Fruit fly (Drosophila melanogaster) whole organism, embryonic: ENCODE results near the gene CG6414.

Experiments
- Ada2b ChIP-seq: fragments of 200-800 bp; sonication (Bioruptor generic); IDR thresholded peaks from 2 replicates; pipeline ENCODE4 v1.3.6; 2022; ENCODE audit warnings: missing biosample characterization, missing genetic modification characterization
- CG10209 ChIP-seq: fragments of 200-800 bp; sonication (Bioruptor generic); optimal IDR thresholded peaks from 3 replicates; lab custom pipeline; 2017; ENCODE audit warnings: missing biosample characterization, mild to moderate bottlenecking, missing genetic modification characterization, missing genetic modification reagents
- CG10431 ChIP-seq: fragments of 200-800 bp; sonication (Bioruptor generic); optimal IDR thresholded peaks from 3 replicates; lab custom pipeline; 2018; ENCODE audit warnings: missing biosample characterization, mild to moderate bottlenecking, missing genetic modification characterization
- CG12299 ChIP-seq: fragments of 200-800 bp; sonication (Bioruptor generic); optimal IDR thresholded peaks from 2 replicates; lab custom pipeline; 2018; ENCODE audit warnings: missing biosample characterization, mild to moderate bottlenecking, missing genetic modification characterization
- CG13424 ChIP-seq: fragments of 200-800 bp; sonication (Bioruptor generic); optimal IDR thresholded peaks from 2 replicates; lab custom pipeline; 2019; ENCODE audit warnings: missing biosample characterization, mild to moderate bottlenecking, missing genetic modification characterization, moderate library complexity
- CG13894 ChIP-seq: fragments of 200-800 bp; sonication (Bioruptor generic); optimal IDR thresholded peaks from 3 replicates; lab custom pipeline; 2018; ENCODE audit warnings: missing biosample characterization, mild to moderate bottlenecking, missing genetic modification characterization, moderate library complexity
- CG14441 ChIP-seq: fragments of 200-800 bp; sonication (Bioruptor generic); IDR thresholded peaks from 2 replicates; pipeline ENCODE4 v1.3.6; 2022; ENCODE audit warnings: missing biosample characterization, missing genetic modification characterization
- CG16815 ChIP-seq: fragments of 200-800 bp; sonication (Bioruptor generic); optimal IDR thresholded peaks from 3 replicates; lab custom pipeline; 2017; ENCODE audit warnings: missing biosample characterization, mild to moderate bottlenecking, missing genetic modification characterization
- CG17186 ChIP-seq: fragments of 200-800 bp; sonication (Bioruptor generic); optimal IDR thresholded peaks from 3 replicates; lab custom pipeline; 2017; ENCODE audit warnings: missing biosample characterization, missing genetic modification reagents, missing genetic modification characterization
- CG17328 ChIP-seq: fragments of 200-800 bp; sonication (Bioruptor generic); IDR thresholded peaks from 2 replicates; pipeline ENCODE4 v1.3.6; 2022; ENCODE audit warnings: missing biosample characterization, missing genetic modification characterization
- CG17361 ChIP-seq: fragments of 200-800 bp; sonication (Bioruptor generic); IDR thresholded peaks from 3 replicates; pipeline ENCODE4 v1.3.6; 2022; ENCODE audit warnings: missing biosample characterization, missing genetic modification characterization
- CG1792 ChIP-seq: fragments of 200-800 bp; sonication (Bioruptor generic); optimal IDR thresholded peaks from 2 replicates; lab custom pipeline; 2016; ENCODE audit warnings: missing biosample characterization, missing genetic modification characterization
- CG18011 ChIP-seq: fragments of 200-800 bp; sonication (Bioruptor generic); optimal IDR thresholded peaks from 2 replicates; lab custom pipeline; 2017; ENCODE audit warnings: missing biosample characterization, missing genetic modification characterization, mild to moderate bottlenecking, moderate library complexity, missing genotype
- CG1832 ChIP-seq: fragments of 200-800 bp; sonication (Bioruptor generic); optimal IDR thresholded peaks from 2 replicates; lab custom pipeline; 2017; ENCODE audit warnings: missing biosample characterization, mild to moderate bottlenecking, missing genetic modification characterization, inconsistent platforms
- CG2678 ChIP-seq: fragments of 200-800 bp; sonication (Bioruptor generic); optimal IDR thresholded peaks from 3 replicates; lab custom pipeline; 2019; ENCODE audit warnings: missing biosample characterization, mild to moderate bottlenecking, missing genetic modification characterization, moderate library complexity
- CG34376 ChIP-seq: fragments of 200-800 bp; sonication (Bioruptor generic); optimal IDR thresholded peaks from 2 replicates; lab custom pipeline; 2018; ENCODE audit warnings: missing biosample characterization, mild to moderate bottlenecking, missing genetic modification characterization
- CG4854 ChIP-seq: fragments of 200-800 bp; sonication (Bioruptor generic); optimal IDR thresholded peaks from 2 replicates; lab custom pipeline; 2016; ENCODE audit warnings: missing biosample characterization, missing genetic modification characterization, inconsistent platforms
- CG6689 ChIP-seq: fragments of 200-800 bp; sonication (Bioruptor generic); IDR thresholded peaks from 2 replicates; pipeline ENCODE4 v1.3.6; 2022; ENCODE audit warnings: missing biosample characterization, missing genetic modification characterization
- CG7556 ChIP-seq: fragments of 200-800 bp; sonication (Bioruptor generic); optimal IDR thresholded peaks from 2 replicates; lab custom pipeline; 2017; ENCODE audit warnings: missing biosample characterization, mild to moderate bottlenecking, missing genetic modification characterization
- CG7786 ChIP-seq: fragments of 200-800 bp; sonication (Bioruptor generic); optimal IDR thresholded peaks from 2 replicates; lab custom pipeline; 2016; ENCODE audit warnings: missing biosample characterization, missing genetic modification characterization
- CG8359 ChIP-seq: fragments of 200-800 bp; sonication (Bioruptor generic); optimal IDR thresholded peaks from 2 replicates; lab custom pipeline; 2017; ENCODE audit warnings: missing biosample characterization, mild to moderate bottlenecking, missing genetic modification characterization, borderline replicate concordance
- CG8388 ChIP-seq: fragments of 200-800 bp; sonication (Bioruptor generic); optimal IDR thresholded peaks from 2 replicates; lab custom pipeline; 2019; ENCODE audit warnings: missing biosample characterization, mild to moderate bottlenecking, missing genetic modification characterization, moderate library complexity
- CG9215 ChIP-seq: fragments of 200-800 bp; sonication (Bioruptor generic); IDR thresholded peaks from 2 replicates; pipeline ENCODE4 v1.3.6; 2022; ENCODE audit warnings: missing biosample characterization, missing genetic modification characterization
- Camta ChIP-seq: fragments of 200-800 bp; sonication (Bioruptor generic); optimal IDR thresholded peaks from 2 replicates; lab custom pipeline; 2016; ENCODE audit warnings: missing biosample characterization, missing genetic modification characterization
- Dref ChIP-seq: fragments of 200-800 bp; sonication (Bioruptor generic); IDR thresholded peaks from 2 replicates; pipeline ENCODE4 v1.3.6; 2022; ENCODE audit warnings: missing biosample characterization, missing genetic modification characterization
- Fer3 ChIP-seq: fragments of 200-800 bp; sonication (Bioruptor generic); optimal IDR thresholded peaks from 2 replicates; lab custom pipeline; 2018; ENCODE audit warnings: missing biosample characterization, mild to moderate bottlenecking, missing genetic modification characterization, moderate library complexity
- HLH3B ChIP-seq: fragments of 200-800 bp; sonication (Bioruptor generic); IDR thresholded peaks from 2 replicates; pipeline ENCODE4 v1.3.6; 2022; ENCODE audit warnings: missing biosample characterization, missing genetic modification characterization
- Hey ChIP-seq: fragments of 200-800 bp; sonication (Bioruptor generic); optimal IDR thresholded peaks from 3 replicates; lab custom pipeline; 2018; ENCODE audit warnings: missing biosample characterization, mild to moderate bottlenecking, missing genetic modification characterization
- Hmr ChIP-seq: fragments of 200-800 bp; sonication (Bioruptor generic); optimal IDR thresholded peaks from 3 replicates; lab custom pipeline; 2017; ENCODE audit warnings: mild to moderate bottlenecking, missing biosample characterization, missing genetic modification reagents, missing genetic modification characterization
- Rfx ChIP-seq: fragments of 200-800 bp; sonication (Bioruptor generic); IDR thresholded peaks from 2 replicates; pipeline ENCODE4 v1.3.6; 2022; ENCODE audit warnings: missing biosample characterization, missing genetic modification characterization
- TFAM ChIP-seq: fragments of 200-800 bp; sonication (Bioruptor generic); optimal IDR thresholded peaks from 2 replicates; lab custom pipeline; 2017; ENCODE audit warnings: missing biosample characterization, missing genetic modification characterization, inconsistent platforms
- Xrp1 ChIP-seq: fragments of 200-800 bp; sonication (Bioruptor generic); IDR thresholded peaks from 2 replicates; pipeline ENCODE4 v1.3.6; 2022; ENCODE audit warnings: missing biosample characterization, missing genetic modification characterization
- bab2 ChIP-seq: fragments of 200-800 bp; sonication (Bioruptor generic); optimal IDR thresholded peaks from 2 replicates; lab custom pipeline; 2016; ENCODE audit warnings: missing biosample characterization, missing genetic modification characterization
- bbx ChIP-seq: fragments of 200-800 bp; sonication (Bioruptor generic); IDR thresholded peaks from 2 replicates; pipeline ENCODE4 v1.3.6; 2022; ENCODE audit warnings: missing biosample characterization, missing genetic modification characterization; ENCODE audit not compliant: partially characterized antibody
- bigmax ChIP-seq: fragments of 200-800 bp; sonication (Bioruptor generic); optimal IDR thresholded peaks from 2 replicates; lab custom pipeline; 2018; ENCODE audit warnings: missing biosample characterization, mild to moderate bottlenecking, missing genetic modification characterization
- bowl ChIP-seq: fragments of 200-800 bp; sonication (Bioruptor generic); IDR thresholded peaks from 2 replicates; pipeline ENCODE4 v1.3.6; 2022; ENCODE audit warnings: missing biosample characterization, missing genetic modification characterization
- bsh ChIP-seq, 2 experiments: fragments of 200-800 bp; sonication (Bioruptor generic); optimal IDR thresholded peaks; 2 replicates each; lab custom pipeline; 2017 to 2018; ENCODE audit warnings: mild to moderate bottlenecking in 2 of 2, missing biosample characterization in 2 of 2, missing genetic modification characterization in 2 of 2, moderate library complexity in 1 of 2
- cad ChIP-seq: fragments of >200 bp; optimal IDR thresholded peaks from 2 replicates; lab custom pipeline; 2017; ENCODE audit warnings: missing biosample characterization, missing genetic modification characterization
- dysf ChIP-seq: fragments of 200-800 bp; sonication (Bioruptor generic); IDR thresholded peaks from 3 replicates; pipeline ENCODE4 v1.3.6; 2022; ENCODE audit warnings: missing biosample characterization, missing genetic modification characterization
- gt ChIP-seq: fragments of 200-800 bp; sonication (Bioruptor generic); IDR thresholded peaks from 2 replicates; pipeline ENCODE4 v1.3.6; 2022; ENCODE audit warnings: missing biosample characterization, missing genetic modification characterization
- hb ChIP-seq: fragments of 200-800 bp; sonication (Bioruptor generic); IDR thresholded peaks from 3 replicates; pipeline ENCODE4 v1.3.6; 2022; ENCODE audit warnings: missing biosample characterization, missing genetic modification characterization; ENCODE audit not compliant: partially characterized antibody
- ken ChIP-seq: fragments of 200-800 bp; sonication (Bioruptor generic); IDR thresholded peaks from 3 replicates; pipeline ENCODE4 v1.3.6; 2022; ENCODE audit warnings: missing biosample characterization, missing genetic modification characterization
- mam ChIP-seq: fragments of 200-800 bp; sonication (Bioruptor generic); optimal IDR thresholded peaks from 3 replicates; lab custom pipeline; 2016; ENCODE audit warnings: missing biosample characterization, missing genetic modification characterization
- odd ChIP-seq: fragments of 200-800 bp; sonication (Bioruptor generic); optimal IDR thresholded peaks from 2 replicates; lab custom pipeline; 2017; ENCODE audit warnings: missing biosample characterization, mild to moderate bottlenecking, missing genetic modification characterization
- pan ChIP-seq, 4 experiments: fragments of >200 bp in 3 of 4; fragments of 200-800 bp in 1 of 4; sonication (Bioruptor generic) in 1 of 4; optimal IDR thresholded peaks in 3 of 4; IDR thresholded peaks in 1 of 4; 2 replicates each; pipeline versions ENCODE4 v1.3.6 to Lab custom; 2017 to 2022; ENCODE audit warnings: missing biosample characterization in 2 of 4, missing genetic modification characterization in 2 of 4, mixed read lengths in 1 of 4
- stc ChIP-seq: fragments of 200-800 bp; sonication (Bioruptor generic); IDR thresholded peaks from 2 replicates; pipeline ENCODE4 v1.3.6; 2022; ENCODE audit warnings: missing biosample characterization, missing genetic modification characterization
- unpg ChIP-seq: fragments of 200-800 bp; sonication (Bioruptor generic); optimal IDR thresholded peaks from 3 replicates; lab custom pipeline; 2018; ENCODE audit warnings: missing biosample characterization, mild to moderate bottlenecking, missing genetic modification characterization, moderate library complexity
- usp ChIP-seq: fragments of >200 bp; optimal IDR thresholded peaks from 2 replicates; lab custom pipeline; 2017; ENCODE audit warnings: missing biosample characterization, missing genetic modification characterization
- vvl ChIP-seq: fragments of 200-800 bp; sonication (Bioruptor generic); IDR thresholded peaks from 2 replicates; pipeline ENCODE4 v1.3.6; 2022; ENCODE audit warnings: missing biosample characterization, missing genetic modification characterization

Gene CG6414

DNA sequence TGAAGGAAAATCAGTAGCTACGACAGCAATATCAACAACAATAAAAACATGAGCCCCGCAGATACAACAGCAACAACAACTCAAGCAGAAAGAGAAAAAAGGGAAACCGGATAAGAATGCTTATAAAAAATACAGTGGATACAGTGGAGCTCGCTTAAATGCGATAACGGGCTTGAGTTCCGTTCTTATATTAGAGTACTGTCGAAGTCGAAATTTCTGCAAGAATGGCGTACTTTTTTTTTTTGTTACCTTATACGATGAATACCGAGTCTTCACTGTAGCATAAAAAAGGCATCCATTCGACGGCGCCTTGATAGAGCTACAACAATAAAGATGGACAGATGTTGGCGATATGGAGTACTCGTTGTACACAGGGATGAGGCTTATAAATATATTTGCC is 39.0 kb upstream of the CG6414 start (continued):
- TF ChIP-seq HLH3B (peak; percentile 55), CG17186 (no peak), Camta (GFP tag; lab: Kevin White, UChicago) (peak; percentile 14), Dref (no peak), CG1832 (GFP tag; lab: Kevin White, UChicago) (no peak), CG4854 (GFP tag; lab: Kevin White, UChicago) (no peak), dysf (peak; percentile 52; the same call in 2 of the 3 replicates), cad (GFP tag; lab: Kevin White, UChicago) (no peak)

DNA sequence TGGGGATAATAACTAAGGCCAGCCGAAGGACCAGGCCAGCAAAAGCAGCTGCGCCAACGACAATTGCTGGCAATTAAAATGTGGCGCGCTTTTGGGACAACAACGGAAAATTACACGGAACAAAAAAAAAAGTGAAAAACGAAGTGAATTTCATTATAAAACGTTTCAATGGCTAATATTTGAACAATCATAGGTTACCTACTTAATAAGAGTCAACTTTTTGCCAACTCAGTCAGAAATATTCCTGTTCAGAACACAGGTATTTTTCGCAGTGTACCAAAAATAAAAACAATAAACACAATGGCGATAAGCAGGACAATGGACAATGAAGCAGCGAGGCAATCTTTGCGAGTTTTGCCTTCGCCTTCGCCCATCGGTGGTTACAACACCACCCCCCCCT is 33.9 kb upstream of the CG6414 start:
- TF ChIP-seq CG1792 (GFP tag; lab: Kevin White, UChicago), result no peak
- TF ChIP-seq CG2678 (tag; lab: Kevin White, UChicago), result peak; percentile 58
- peak; percentile 31 for TF ChIP-seq CG13424
- no peak for TF ChIP-seq TFAM (GFP tag; lab: Kevin White, UChicago)
- 0 out of 2 replicates have a peak, but pooled peaks have one; percentile 20 for TF ChIP-seq CG9215 (GFP tag; lab: Robert Waterston, UW)
- peak; percentile 27; the same call in 1 of the 2 replicates for TF ChIP-seq vvl (GFP tag; lab: Robert Waterston, UW)
- no peak for TF ChIP-seq ken (GFP tag; lab: Robert Waterston, UW)
- no peak for TF ChIP-seq pan (optimal IDR thresholded peaks at IDR 0.05; lab: Kevin White, UChicago)
- TF ChIP-seq pan (GFP tag; optimal IDR thresholded peaks at IDR 0.05 in 1 of 2, IDR thresholded peaks at IDR 0.05 in 1 of 2), result peak in 1 of 2 experiments; percentile 40
- 0 out of 3 replicates have a peak, but pooled peaks have one; percentile 23 for TF ChIP-seq CG17361
- peak; percentile 20 for TF ChIP-seq CG8388 (GFP tag; lab: Kevin White, UChicago)
- no peak for TF ChIP-seq bbx (GFP tag; lab: Robert Waterston, UW)
- no peak for TF ChIP-seq CG16815 (GFP tag; lab: Kevin White, UChicago)
- TF ChIP-seq gt, result no peak
- peak; percentile 38; the same call in 1 of the 2 replicates for TF ChIP-seq Ada2b
- TF ChIP-seq CG18011 (GFP tag; lab: Kevin White, UChicago), result no peak
- TF ChIP-seq stc (GFP tag; lab: Robert Waterston, UW), result 0 out of 2 replicates have a peak, but pooled peaks have one; percentile 33
- TF ChIP-seq Fer3, result peak; percentile 34
- TF ChIP-seq Rfx (GFP tag; lab: Robert Waterston, UW), result peak; percentile 55; the same call in 1 of the 2 replicates
- TF ChIP-seq odd (GFP tag; lab: Kevin White, UChicago), result no peak
- peak; percentile 4 for TF ChIP-seq bab2 (GFP tag; lab: Kevin White, UChicago)
- TF ChIP-seq CG12299 (tag; lab: Kevin White, UChicago), result no peak
- TF ChIP-seq CG13894 (tag; lab: Kevin White, UChicago), result no peak
- TF ChIP-seq bigmax, result no peak
- peak; percentile 40; the same call in 1 of the 2 replicates for TF ChIP-seq CG17328 (GFP tag; lab: Robert Waterston, UW)
- peak in 1 of 2 experiments; percentile 59 for TF ChIP-seq bsh (GFP tag; optimal IDR thresholded peaks at IDR 0.05; lab: Kevin White, UChicago)
- peak; percentile 46 for TF ChIP-seq CG7556 (GFP tag; lab: Kevin White, UChicago)
- TF ChIP-seq CG14441, result peak; percentile 42; the same call in 1 of the 2 replicates
- no peak for TF ChIP-seq CG34376 (GFP tag; lab: Kevin White, UChicago)
- no peak for TF ChIP-seq hb
- TF ChIP-seq Xrp1 (GFP tag; lab: Robert Waterston, UW), result peak; percentile 53
- no peak for TF ChIP-seq bowl (GFP tag; lab: Robert Waterston, UW)
- no peak for TF ChIP-seq CG8359
- peak; percentile 33 for TF ChIP-seq CG10209
- no peak for TF ChIP-seq usp
- TF ChIP-seq mam (GFP tag; lab: Kevin White, UChicago), result peak; percentile 2
- TF ChIP-seq CG7786 (GFP tag; lab: Kevin White, UChicago), result peak; percentile 9
- no peak for TF ChIP-seq Hey
- TF ChIP-seq unpg (GFP tag; lab: Kevin White, UChicago), result peak; percentile 44
- peak; percentile 49 for TF ChIP-seq Hmr (GFP tag; lab: Kevin White, UChicago)
- no peak for TF ChIP-seq CG10431
- TF ChIP-seq CG6689 (GFP tag; lab: Robert Waterston, UW), result peak; percentile 35; the same call in 1 of the 2 replicates
